Fruit fly (Drosophila melanogaster) whole organism, pupa: ENCODE results near the gene Cpr72Ea.

Experiments
- CG10348 ChIP-seq: fragments of 200-800 bp; sonication (Bioruptor generic); IDR thresholded peaks from 2 replicates; pipeline ENCODE4 v1.3.6; 2022; ENCODE audit warnings: missing biosample characterization, missing genetic modification characterization
- CG12605 ChIP-seq: fragments of 200-800 bp; sonication (Bioruptor generic); IDR thresholded peaks from 2 replicates; pipeline ENCODE4 v1.3.6; 2022; ENCODE audit warnings: missing biosample characterization, missing genetic modification characterization
- CG13204 ChIP-seq: fragments of 200-800 bp; sonication (Bioruptor generic); optimal IDR thresholded peaks from 2 replicates; lab custom pipeline; 2018; ENCODE audit warnings: missing biosample characterization, mild to moderate bottlenecking, missing genetic modification characterization, moderate library complexity
- CG14655 ChIP-seq: fragments of 200-800 bp; sonication (Bioruptor generic); optimal IDR thresholded peaks from 3 replicates; lab custom pipeline; 2017; ENCODE audit warnings: mild to moderate bottlenecking, missing biosample characterization, missing genetic modification reagents, missing genetic modification characterization
- CG15710 ChIP-seq: fragments of 200-800 bp; sonication (Bioruptor generic); optimal IDR thresholded peaks from 2 replicates; lab custom pipeline; 2018; ENCODE audit warnings: missing biosample characterization, mild to moderate bottlenecking, missing genetic modification characterization, moderate library complexity
- CG17806 ChIP-seq: fragments of 200-800 bp; sonication (Bioruptor generic); optimal IDR thresholded peaks from 2 replicates; lab custom pipeline; 2018; ENCODE audit warnings: missing biosample characterization, mild to moderate bottlenecking, missing genetic modification characterization, moderate library complexity
- CG32121 ChIP-seq: fragments of 200-800 bp; sonication (Bioruptor generic); IDR thresholded peaks from 2 replicates; pipeline ENCODE4 v1.3.6; 2022; ENCODE audit warnings: missing biosample characterization, missing genetic modification characterization
- CG34367 ChIP-seq: fragments of 200-800 bp; sonication (Bioruptor generic); optimal IDR thresholded peaks from 2 replicates; lab custom pipeline; 2018; ENCODE audit warnings: missing biosample characterization, mild to moderate bottlenecking, missing genetic modification characterization
- CG4496 ChIP-seq: fragments of 200-800 bp; sonication (Bioruptor generic); IDR thresholded peaks from 3 replicates; pipeline ENCODE4 v1.3.6; 2022; ENCODE audit warnings: missing biosample characterization, missing genetic modification characterization
- CG8159 ChIP-seq: fragments of 200-800 bp; sonication (Bioruptor generic); optimal IDR thresholded peaks from 3 replicates; lab custom pipeline; 2018; ENCODE audit warnings: missing biosample characterization, mild to moderate bottlenecking, missing genetic modification characterization, moderate library complexity
- CG8301 ChIP-seq: fragments of 200-800 bp; sonication (Bioruptor generic); optimal IDR thresholded peaks from 2 replicates; lab custom pipeline; 2018; ENCODE audit warnings: missing biosample characterization, mild to moderate bottlenecking, missing genetic modification characterization
- CG9948 ChIP-seq: fragments of 200-800 bp; sonication (Bioruptor generic); optimal IDR thresholded peaks from 2 replicates; lab custom pipeline; 2018; ENCODE audit warnings: missing biosample characterization, mild to moderate bottlenecking, missing genetic modification characterization, moderate library complexity
- D1 ChIP-seq: fragments of 200-800 bp; sonication (Bioruptor generic); optimal IDR thresholded peaks from 2 replicates; lab custom pipeline; 2018; ENCODE audit warnings: missing biosample characterization, mild to moderate bottlenecking, missing genetic modification characterization, moderate library complexity
- EcR ChIP-seq: fragments of 200-800 bp; sonication (Bioruptor generic); optimal IDR thresholded peaks from 3 replicates; lab custom pipeline; 2019; ENCODE audit warnings: missing biosample characterization, missing genetic modification characterization, mild to moderate bottlenecking, moderate library complexity, missing genetic modification reagents
- Ets98B ChIP-seq: fragments of 200-800 bp; sonication (Bioruptor generic); IDR thresholded peaks from 2 replicates; pipeline ENCODE4 v1.3.6; 2022; ENCODE audit warnings: missing biosample characterization, missing genetic modification characterization
- Pif1A ChIP-seq: fragments of 200-800 bp; sonication (Bioruptor generic); optimal IDR thresholded peaks from 3 replicates; lab custom pipeline; 2016; ENCODE audit warnings: missing biosample characterization, missing genetic modification characterization
- Pif1B ChIP-seq: fragments of 200-800 bp; sonication (Bioruptor generic); optimal IDR thresholded peaks from 3 replicates; lab custom pipeline; 2016; ENCODE audit warnings: missing biosample characterization, missing genetic modification characterization
- Snoo ChIP-seq: fragments of 200-800 bp; sonication (Bioruptor generic); optimal IDR thresholded peaks from 3 replicates; lab custom pipeline; 2017; ENCODE audit warnings: missing biosample characterization, mild to moderate bottlenecking, missing genetic modification characterization, inconsistent platforms
- fd96Ca ChIP-seq: fragments of 200-800 bp; sonication (Bioruptor generic); IDR thresholded peaks from 3 replicates; pipeline ENCODE4 v1.3.6; 2022; ENCODE audit warnings: missing biosample characterization, missing genetic modification characterization
- gl ChIP-seq: fragments of 200-800 bp; sonication (Bioruptor generic); optimal IDR thresholded peaks from 2 replicates; lab custom pipeline; 2018; ENCODE audit warnings: missing biosample characterization, mild to moderate bottlenecking, missing genetic modification characterization
- rn ChIP-seq: fragments of 200-800 bp; sonication (Bioruptor generic); IDR thresholded peaks from 2 replicates; pipeline ENCODE4 v1.3.6; 2022; ENCODE audit warnings: missing biosample characterization, missing genetic modification characterization

Gene Cpr72Ea

DNA sequence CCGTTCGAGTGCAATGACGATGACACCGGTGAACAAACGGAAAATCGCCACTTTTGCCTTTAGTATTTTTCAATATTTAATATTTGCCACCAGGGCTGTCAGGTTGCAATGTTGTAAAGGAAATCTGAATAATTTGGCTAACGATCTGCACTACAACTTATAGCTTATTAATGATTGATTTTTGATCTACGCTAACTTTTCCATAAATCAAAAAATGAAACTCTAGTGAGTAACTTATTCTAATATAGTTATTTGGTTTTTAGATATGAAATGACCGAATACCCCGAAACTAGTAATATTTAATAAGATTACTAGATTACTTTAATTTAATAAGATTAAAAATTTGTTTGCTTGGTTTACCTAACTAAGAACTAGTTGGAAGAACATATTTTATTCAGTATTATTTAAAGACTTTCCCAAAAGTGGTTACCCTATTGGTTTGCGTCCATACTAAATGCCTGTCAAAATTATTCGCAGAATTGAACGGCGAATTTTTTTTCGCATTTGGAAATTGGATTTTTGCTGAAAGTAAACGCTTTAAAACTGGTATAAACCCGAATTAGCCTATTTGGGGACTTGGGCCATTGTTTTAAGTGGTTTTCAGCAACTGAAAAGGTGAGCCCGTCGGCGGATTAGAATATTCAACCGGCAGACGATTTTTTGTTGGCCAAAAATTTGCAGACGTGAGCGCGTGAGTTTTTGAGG, 23.6 kb downstream of the Cpr72Ea start, which contains the start of the genes Agpat3 and RAF2:
TSS of gene Agpat3 (minus strand) at position 78 of the 705 bp plus-strand sequence.
TSS of gene RAF2 (plus strand) at position 448 of the 705 bp plus-strand sequence.
- TF ChIP-seq Ets98B (GFP tag; lab: Robert Waterston, UW) (no peak), CG14655 (GFP tag; lab: Kevin White, UChicago) (no peak), rn (GFP tag; lab: Robert Waterston, UW) (0 out of 2 replicates have a peak, but pooled peaks have one; percentile 13), Pif1A (no peak), CG4496 (no peak; the same call in 2 of the 3 replicates), CG32121 (GFP tag; lab: Robert Waterston, UW) (no peak), CG13204 (GFP tag; lab: Kevin White, UChicago) (no peak), CG34367 (no peak), Snoo (tag; lab: Kevin White, UChicago) (no peak), gl (tag; lab: Kevin White, UChicago) (no peak), CG15710 (tag; lab: Kevin White, UChicago) (peak; percentile 55), Pif1B (GFP tag; lab: Kevin White, UChicago) (no peak), CG17806 (peak; percentile 34), fd96Ca (GFP tag; lab: Robert Waterston, UW) (no peak), CG10348 (no peak), CG9948 (tag; lab: Kevin White, UChicago) (peak; percentile 35), CG8159 (tag; lab: Kevin White, UChicago) (peak; percentile 48), EcR (GFP tag; lab: Kevin White, UChicago) (no peak), D1 (tag; lab: Kevin White, UChicago) (no peak), CG8301 (tag; lab: Kevin White, UChicago) (no peak), CG12605 (GFP tag; lab: Robert Waterston, UW) (0 out of 2 replicates have a peak, but pooled peaks have one; percentile 5)

DNA sequence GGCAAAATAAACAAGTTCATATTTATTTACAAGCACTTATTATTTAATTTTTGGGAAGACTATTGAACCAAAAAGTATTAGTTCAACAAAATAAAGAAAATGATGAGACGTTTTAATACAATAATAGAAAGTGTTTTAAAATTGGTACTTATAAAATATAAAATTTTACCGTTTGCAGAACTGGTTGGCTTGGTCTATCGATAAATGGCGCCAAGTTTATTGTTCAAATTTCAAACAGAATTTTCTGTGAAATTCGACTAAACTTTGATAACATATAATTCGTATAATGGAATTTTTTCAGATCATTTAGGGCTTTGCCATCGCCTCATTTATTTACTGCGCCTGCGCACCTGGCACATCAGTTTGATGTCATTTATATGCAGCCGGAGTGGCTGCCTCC, 28.4 kb downstream of the Cpr72Ea start:
- TF ChIP-seq fd96Ca (GFP tag; lab: Robert Waterston, UW), result no peak
- TF ChIP-seq CG8301 (tag; lab: Kevin White, UChicago), result no peak
- no peak for TF ChIP-seq CG13204 (GFP tag; lab: Kevin White, UChicago)
- no peak for TF ChIP-seq CG32121 (GFP tag; lab: Robert Waterston, UW)
- TF ChIP-seq rn (GFP tag; lab: Robert Waterston, UW), result no peak
- no peak for TF ChIP-seq CG17806
- TF ChIP-seq Pif1B (GFP tag; lab: Kevin White, UChicago), result no peak
- TF ChIP-seq CG12605 (GFP tag; lab: Robert Waterston, UW), result no peak
- no peak for TF ChIP-seq gl (tag; lab: Kevin White, UChicago)
- no peak for TF ChIP-seq Snoo (tag; lab: Kevin White, UChicago)
- TF ChIP-seq CG10348, result no peak
- TF ChIP-seq CG8159 (tag; lab: Kevin White, UChicago), result no peak
- TF ChIP-seq CG4496, result no peak
- TF ChIP-seq CG15710 (tag; lab: Kevin White, UChicago), result no peak
- no peak for TF ChIP-seq Pif1A
- no peak for TF ChIP-seq Ets98B (GFP tag; lab: Robert Waterston, UW)
- TF ChIP-seq D1 (tag; lab: Kevin White, UChicago), result no peak
- TF ChIP-seq, all 21 proteins: peak for 0

DNA sequence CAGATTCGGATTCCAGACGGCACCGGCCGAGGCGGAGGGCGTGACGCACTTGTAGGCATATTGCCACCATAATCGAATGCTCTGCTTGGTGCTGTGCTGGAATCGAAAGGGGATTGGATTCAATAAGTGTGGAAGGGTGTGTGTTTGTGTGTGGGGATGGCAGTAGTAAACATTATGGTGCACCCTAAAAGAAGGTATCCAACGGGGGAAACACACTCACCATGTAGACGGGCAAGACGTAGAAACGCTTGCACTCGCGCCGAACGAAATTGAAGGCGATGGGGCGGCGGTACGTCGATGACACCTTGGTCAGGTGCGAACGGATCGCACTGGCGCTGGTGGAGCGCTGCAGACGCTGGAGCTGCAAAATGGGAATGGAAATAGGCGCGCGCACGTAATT, 28.9 kb downstream of the Cpr72Ea start:
- TF ChIP-seq fd96Ca (GFP tag; lab: Robert Waterston, UW) (0 out of 3 replicates have a peak, but pooled peaks have one; percentile 5), CG13204 (GFP tag; lab: Kevin White, UChicago) (no peak)

DNA sequence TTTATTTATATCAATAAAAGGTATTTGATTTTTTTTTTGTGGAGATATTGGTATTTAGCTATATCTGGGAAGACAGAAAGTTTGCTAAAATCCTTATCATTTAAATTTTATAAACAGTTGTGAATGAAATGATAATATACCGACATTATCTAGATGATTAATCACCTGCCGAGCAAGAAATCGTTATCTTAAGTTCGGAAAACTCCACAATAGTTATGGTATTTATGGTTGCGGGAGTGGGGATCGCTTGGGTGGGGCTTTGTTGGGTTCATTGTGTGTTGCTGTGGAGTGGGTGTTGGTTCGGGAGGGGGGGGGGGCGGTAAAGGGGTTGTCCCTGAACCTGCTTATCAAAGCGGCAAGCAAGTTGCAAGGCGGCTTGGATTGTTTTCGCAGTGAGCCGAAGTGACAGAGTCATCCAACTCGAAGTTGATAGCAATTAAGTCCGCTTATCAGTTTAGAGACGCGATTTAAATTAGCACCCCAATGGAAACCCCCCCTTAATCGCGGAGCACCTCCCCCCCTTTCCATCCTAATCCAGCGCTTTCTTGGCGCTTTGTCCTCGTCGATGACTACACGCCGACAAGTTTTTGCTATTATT, 29.9 kb downstream of the Cpr72Ea start:
- no peak for TF ChIP-seq CG9948 (tag; lab: Kevin White, UChicago)
- TF ChIP-seq fd96Ca (GFP tag; lab: Robert Waterston, UW), result 0 out of 3 replicates have a peak, but pooled peaks have one; percentile 20
- no peak for TF ChIP-seq rn (GFP tag; lab: Robert Waterston, UW)
- TF ChIP-seq CG13204 (GFP tag; lab: Kevin White, UChicago), result no peak
- no peak for TF ChIP-seq CG15710 (tag; lab: Kevin White, UChicago)
- TF ChIP-seq Snoo (tag; lab: Kevin White, UChicago), result no peak
- no peak for TF ChIP-seq gl (tag; lab: Kevin White, UChicago)
- peak; percentile 91 for TF ChIP-seq EcR (GFP tag; lab: Kevin White, UChicago)
- TF ChIP-seq Pif1B (GFP tag; lab: Kevin White, UChicago), result no peak
- TF ChIP-seq, all 21 proteins: peak for 2

DNA sequence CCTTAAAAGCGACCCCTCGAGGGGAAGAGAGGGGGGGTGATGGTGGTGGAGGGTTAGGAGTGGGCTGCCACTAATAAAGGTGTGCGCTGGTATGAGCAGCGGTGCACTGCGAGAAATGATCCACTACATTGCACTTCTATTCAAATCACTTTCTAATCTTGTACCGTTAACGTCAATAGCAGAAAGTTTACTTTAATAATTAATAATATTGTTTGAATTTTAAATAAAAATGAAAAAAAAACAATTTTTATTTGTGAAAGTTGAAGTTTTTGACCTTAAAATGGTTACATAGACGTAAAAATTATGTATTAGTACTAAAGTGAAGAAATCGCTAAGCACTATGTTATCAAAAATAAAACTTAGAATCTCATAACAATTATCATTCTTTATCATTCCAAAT, 30.5 kb downstream of the Cpr72Ea start:
- TF ChIP-seq Pif1B (GFP tag; lab: Kevin White, UChicago), result no peak
- no peak for TF ChIP-seq CG32121 (GFP tag; lab: Robert Waterston, UW)
- peak; percentile 55 for TF ChIP-seq CG14655 (GFP tag; lab: Kevin White, UChicago)
- no peak for TF ChIP-seq Pif1A
- TF ChIP-seq fd96Ca (GFP tag; lab: Robert Waterston, UW), result no peak; the same call in 2 of the 3 replicates
- no peak for TF ChIP-seq CG12605 (GFP tag; lab: Robert Waterston, UW)
- no peak for TF ChIP-seq D1 (tag; lab: Kevin White, UChicago)
- TF ChIP-seq Snoo (tag; lab: Kevin White, UChicago), result no peak
- TF ChIP-seq CG4496, result no peak
- TF ChIP-seq gl (tag; lab: Kevin White, UChicago), result no peak
- no peak for TF ChIP-seq rn (GFP tag; lab: Robert Waterston, UW)
- no peak for TF ChIP-seq Ets98B (GFP tag; lab: Robert Waterston, UW)
- TF ChIP-seq CG10348, result no peak
- TF ChIP-seq CG17806, result peak; percentile 6
- peak; percentile 9 for TF ChIP-seq CG15710 (tag; lab: Kevin White, UChicago)
- peak; percentile 9 for TF ChIP-seq CG8159 (tag; lab: Kevin White, UChicago)
- TF ChIP-seq CG13204 (GFP tag; lab: Kevin White, UChicago), result no peak
- TF ChIP-seq EcR (GFP tag; lab: Kevin White, UChicago), result no peak
- TF ChIP-seq CG34367, result no peak
- peak; percentile 34 for TF ChIP-seq CG9948 (tag; lab: Kevin White, UChicago)
- no peak for TF ChIP-seq CG8301 (tag; lab: Kevin White, UChicago)
